Fruit fly (Drosophila melanogaster) whole organism, wandering third instar larva: ENCODE results near the gene CG18586.

ENCODE experiments used
- Dif ChIP-seq: fragments of 200-275, 200-300 bp; sonication (Bioruptor generic); optimal IDR thresholded peaks from 2 replicates; lab custom pipeline; 2018; ENCODE audit warnings: missing biosample characterization, missing genetic modification characterization; ENCODE audit not compliant: partially characterized antibody
- HLH106 ChIP-seq: fragments of 200-800 bp; optimal IDR thresholded peaks from 3 replicates; lab custom pipeline; 2019; ENCODE audit warnings: missing biosample characterization, mild to moderate bottlenecking, missing genetic modification characterization, moderate library complexity
- Hr83 ChIP-seq: fragments of 200-300 bp; sonication (Bioruptor generic); optimal IDR thresholded peaks from 2 replicates; lab custom pipeline; 2016; ENCODE audit warnings: missing biosample characterization, mild to moderate bottlenecking, missing genetic modification characterization, moderate library complexity; ENCODE audit not compliant: poor library complexity, severe bottlenecking
- Jra ChIP-seq: sonication (Bioruptor generic); optimal IDR thresholded peaks from 2 replicates; lab custom pipeline; 2016; ENCODE audit warnings: missing biosample characterization, missing genetic modification characterization
- OdsH ChIP-seq: fragments of 200-800 bp; sonication (Bioruptor generic); optimal IDR thresholded peaks from 2 replicates; lab custom pipeline; 2016; ENCODE audit warnings: missing biosample characterization, mild to moderate bottlenecking, missing genetic modification characterization
- br ChIP-seq: fragments of 200-800 bp; sonication (Bioruptor generic); optimal IDR thresholded peaks from 2 replicates; lab custom pipeline; 2016; ENCODE audit warnings: missing biosample characterization, missing genetic modification characterization
- dsf ChIP-seq: sonication (Bioruptor generic); optimal IDR thresholded peaks from 2 replicates; lab custom pipeline; 2016; ENCODE audit warnings: missing biosample characterization, missing genetic modification characterization, borderline replicate concordance
- jim ChIP-seq: fragments of 175-275, 200-325 bp; sonication (Bioruptor generic); optimal IDR thresholded peaks from 2 replicates; lab custom pipeline; 2016; ENCODE audit warnings: missing biosample characterization, mild to moderate bottlenecking, missing genetic modification characterization
- psq ChIP-seq: fragments of 200-800 bp; sonication (Bioruptor generic); optimal IDR thresholded peaks from 3 replicates; lab custom pipeline; 2017; ENCODE audit warnings: missing biosample characterization, mild to moderate bottlenecking, missing genetic modification characterization, moderate library complexity
- usp ChIP-seq: fragments of >200 bp; optimal IDR thresholded peaks from 2 replicates; lab custom pipeline; 2017; ENCODE audit warnings: missing biosample characterization, missing genetic modification characterization

DNA sequence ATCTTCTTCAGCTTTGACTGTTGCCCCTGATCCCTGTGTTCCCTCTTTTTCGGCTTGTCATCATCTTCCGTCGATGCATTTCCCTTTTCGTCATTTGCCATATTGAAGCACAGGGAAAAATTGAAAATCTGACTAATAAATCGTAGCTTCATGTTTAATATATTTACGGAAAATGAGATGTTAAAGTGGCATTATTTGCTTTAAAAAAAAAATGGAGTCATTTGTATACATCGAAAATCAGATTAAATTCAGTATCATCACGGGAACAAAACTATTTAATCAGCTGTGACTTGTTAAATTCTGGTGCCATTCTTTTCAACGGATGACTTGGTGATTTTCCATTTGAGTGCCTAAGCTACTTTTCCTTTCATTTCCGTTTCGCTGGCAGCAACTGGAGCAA lies 33.5 kb downstream of the CG18586 start, which contains the start of gene CG10486:
- TF ChIP-seq jim (GFP tag; lab: Kevin White, UChicago) (no peak), Dif (GFP tag; lab: Kevin White, UChicago) (no peak), Hr83 (GFP tag; lab: Kevin White, UChicago) (no peak), usp (GFP tag; lab: Kevin White, UChicago) (no peak), OdsH (GFP tag; lab: Kevin White, UChicago) (no peak), dsf (GFP tag; lab: Kevin White, UChicago) (no peak), Jra (no peak), br (GFP tag; lab: Kevin White, UChicago) (no peak), HLH106 (tag; lab: Kevin White, UChicago) (no peak), psq (GFP tag; lab: Kevin White, UChicago) (no peak)
